Worm (Caenorhabditis elegans) whole organism, late embryonic: ENCODE measurements around the gene ceh-54.

ENCODE experiments used
- C38D4.7 ChIP-seq: fragments of 200-800 bp; sonication (Bioruptor generic); optimal IDR thresholded peaks from 2 replicates; lab custom pipeline; 2018; ENCODE audit warnings: mild to moderate bottlenecking, missing genetic modification characterization, moderate library complexity, missing compliant biosample characterization
- F13H6.1 ChIP-seq: sonication (generic microtip); optimal IDR thresholded peaks from 2 replicates; lab custom pipeline; 2016; ENCODE audit warnings: missing genetic modification characterization, missing compliant biosample characterization
- K02D7.2 ChIP-seq: sonication (generic microtip); optimal IDR thresholded peaks from 2 replicates; lab custom pipeline; 2017; ENCODE audit warnings: mild to moderate bottlenecking, missing genetic modification characterization, missing compliant biosample characterization
- K09A11.1 ChIP-seq: sonication (generic microtip); optimal IDR thresholded peaks from 2 replicates; lab custom pipeline; 2017; ENCODE audit warnings: antibody characterized with exemption, mild to moderate bottlenecking, missing genetic modification characterization, missing compliant biosample characterization; ENCODE audit not compliant: insufficient read depth
- Y22D7AL.16 ChIP-seq: sonication (generic microtip); optimal IDR thresholded peaks from 2 replicates; lab custom pipeline; 2016; ENCODE audit warnings: missing genetic modification characterization, missing compliant biosample characterization
- ahr-1 ChIP-seq: sonication (generic microtip); optimal IDR thresholded peaks from 2 replicates; lab custom pipeline; 2016; ENCODE audit warnings: missing genetic modification characterization, missing compliant biosample characterization
- ama-1 ChIP-seq: fragments of 150-350 bp; optimal IDR thresholded peaks from 2 replicates; lab custom pipeline; 2014
- ceh-18 ChIP-seq: sonication (generic microtip); optimal IDR thresholded peaks from 2 replicates; lab custom pipeline; 2016; ENCODE audit warnings: missing genetic modification characterization, missing compliant biosample characterization
- ceh-19 ChIP-seq: fragments of 200-800 bp; sonication (Bioruptor generic); optimal IDR thresholded peaks from 2 replicates; lab custom pipeline; 2018; ENCODE audit warnings: mild to moderate bottlenecking, missing genetic modification characterization, missing compliant biosample characterization
- ceh-2 ChIP-seq: sonication (generic microtip); optimal IDR thresholded peaks from 2 replicates; lab custom pipeline; 2016; ENCODE audit warnings: missing genotype, missing genetic modification characterization, missing compliant biosample characterization
- ceh-22 ChIP-seq: sonication (generic microtip); optimal IDR thresholded peaks from 2 replicates; lab custom pipeline; 2017; ENCODE audit warnings: missing biosample characterization, missing genetic modification characterization
- ceh-24 ChIP-seq: sonication (generic microtip); optimal IDR thresholded peaks from 2 replicates; lab custom pipeline; 2016; ENCODE audit warnings: mild to moderate bottlenecking, missing genetic modification characterization, missing compliant biosample characterization
- ceh-30 ChIP-seq: fragments of 150-350 bp; optimal IDR thresholded peaks from 2 replicates; lab custom pipeline; 2014; ENCODE audit warnings: missing biosample characterization, missing genetic modification characterization
- ceh-6 ChIP-seq: fragments of 200-800 bp; sonication (Bioruptor generic); optimal IDR thresholded peaks from 2 replicates; lab custom pipeline; 2018; ENCODE audit warnings: mild to moderate bottlenecking, missing genetic modification characterization, missing compliant biosample characterization
- dmd-4 ChIP-seq: sonication (generic microtip); optimal IDR thresholded peaks from 2 replicates; lab custom pipeline; 2016; ENCODE audit warnings: borderline replicate concordance, missing genetic modification characterization, missing compliant biosample characterization
- elt-2 ChIP-seq: sonication (generic microtip); optimal IDR thresholded peaks from 2 replicates; lab custom pipeline; 2016; ENCODE audit warnings: missing genetic modification reagents, missing genetic modification characterization, missing compliant biosample characterization
- eyg-1 ChIP-seq: sonication (generic microtip); optimal IDR thresholded peaks from 2 replicates; lab custom pipeline; 2016; ENCODE audit warnings: missing genotype, missing genetic modification characterization, missing compliant biosample characterization
- fax-1 ChIP-seq: sonication (generic microtip); optimal IDR thresholded peaks from 2 replicates; lab custom pipeline; 2016; ENCODE audit warnings: missing genotype, missing genetic modification characterization, missing compliant biosample characterization
- fkh-10 ChIP-seq: fragments of 150-350 bp; optimal IDR thresholded peaks from 2 replicates; lab custom pipeline; 2014; ENCODE audit warnings: missing biosample characterization, missing genetic modification reagents, missing genetic modification characterization
- fkh-6 ChIP-seq: sonication (generic microtip); optimal IDR thresholded peaks from 2 replicates; lab custom pipeline; 2016; ENCODE audit warnings: missing genetic modification characterization, missing compliant biosample characterization
- gmeb-2 ChIP-seq: sonication (generic microtip); optimal IDR thresholded peaks from 2 replicates; lab custom pipeline; 2016; ENCODE audit warnings: missing genetic modification characterization, inconsistent platforms, missing compliant biosample characterization
- hlh-13 ChIP-seq: fragments of 200-800 bp; sonication (Bioruptor generic); optimal IDR thresholded peaks from 2 replicates; lab custom pipeline; 2018; ENCODE audit warnings: mild to moderate bottlenecking, missing genetic modification characterization, missing compliant biosample characterization
- hlh-15 ChIP-seq: sonication (generic microtip); optimal IDR thresholded peaks from 2 replicates; lab custom pipeline; 2016; ENCODE audit warnings: missing genetic modification characterization, missing compliant biosample characterization
- hlh-6 ChIP-seq: sonication (generic microtip); optimal IDR thresholded peaks from 2 replicates; lab custom pipeline; 2016; ENCODE audit warnings: missing genotype, missing genetic modification characterization, missing compliant biosample characterization
- hlh-8 ChIP-seq: sonication (generic microtip); optimal IDR thresholded peaks from 2 replicates; lab custom pipeline; 2016; ENCODE audit warnings: missing genotype, missing genetic modification characterization, missing compliant biosample characterization
- madf-2 ChIP-seq: sonication (generic microtip); optimal IDR thresholded peaks from 2 replicates; lab custom pipeline; 2017; ENCODE audit warnings: missing genetic modification characterization, missing compliant biosample characterization
- mec-3 ChIP-seq: sonication (generic microtip); optimal IDR thresholded peaks from 2 replicates; lab custom pipeline; 2016; ENCODE audit warnings: borderline replicate concordance, missing genetic modification characterization, missing compliant biosample characterization
- nhr-11 ChIP-seq: fragments of 150-350 bp; optimal IDR thresholded peaks from 2 replicates; lab custom pipeline; 2014; ENCODE audit warnings: missing biosample characterization, missing genetic modification characterization
- nhr-232 ChIP-seq: sonication (generic microtip); optimal IDR thresholded peaks from 2 replicates; lab custom pipeline; 2016; ENCODE audit warnings: missing genetic modification characterization, missing compliant biosample characterization
- npax-4 ChIP-seq: sonication (generic microtip); optimal IDR thresholded peaks from 2 replicates; lab custom pipeline; 2016; ENCODE audit warnings: missing genetic modification characterization, missing compliant biosample characterization
- pat-9 ChIP-seq: fragments of 200-800 bp; sonication (Bioruptor generic); optimal IDR thresholded peaks from 2 replicates; lab custom pipeline; 2018; ENCODE audit warnings: mild to moderate bottlenecking, missing genetic modification characterization, moderate library complexity, missing compliant biosample characterization
- pqm-1 ChIP-seq: sonication (generic microtip); optimal IDR thresholded peaks from 2 replicates; lab custom pipeline; 2016; ENCODE audit warnings: missing genetic modification characterization, missing compliant biosample characterization
- sox-2 ChIP-seq: fragments of 200-800 bp; sonication (Bioruptor generic); IDR thresholded peaks from 2 replicates; pipeline ENCODE4 v1.3.6; 2022; ENCODE audit warnings: missing genetic modification reagents, missing genetic modification characterization, missing compliant biosample characterization
- sox-4 ChIP-seq: sonication (generic microtip); optimal IDR thresholded peaks from 2 replicates; lab custom pipeline; 2017; ENCODE audit warnings: mild to moderate bottlenecking, missing genetic modification characterization, inconsistent platforms, missing compliant biosample characterization
- tbx-7 ChIP-seq: sonication (generic microtip); optimal IDR thresholded peaks from 2 replicates; lab custom pipeline; 2016; ENCODE audit warnings: missing genotype, missing genetic modification characterization, missing compliant biosample characterization
- ttx-3 ChIP-seq: sonication (generic microtip); optimal IDR thresholded peaks from 2 replicates; lab custom pipeline; 2016; ENCODE audit warnings: missing genetic modification reagents, missing genetic modification characterization, missing compliant biosample characterization
- unc-3 ChIP-seq, 2 experiments: fragments of 200-800 bp in 1 of 2; sonication (Bioruptor generic) in 1 of 2; sonication (generic microtip) in 1 of 2; conservative IDR thresholded peaks in 1 of 2; optimal IDR thresholded peaks in 1 of 2; 2 replicates each; pipeline versions ENCODE4 v1.3.6 to Lab custom; 2016 to 2022; ENCODE audit warnings: missing compliant biosample characterization in 2 of 2, missing genetic modification characterization in 2 of 2, missing genetic modification reagents in 1 of 2
- unc-55 ChIP-seq: sonication (generic microtip); optimal IDR thresholded peaks from 2 replicates; lab custom pipeline; 2017; ENCODE audit warnings: missing biosample characterization, missing genetic modification reagents, missing genetic modification characterization
- zip-5 ChIP-seq: sonication (generic microtip); optimal IDR thresholded peaks from 2 replicates; lab custom pipeline; 2016; ENCODE audit warnings: missing genetic modification characterization, missing compliant biosample characterization
- ztf-16 ChIP-seq: sonication (generic microtip); optimal IDR thresholded peaks from 2 replicates; lab custom pipeline; 2017; ENCODE audit warnings: missing genetic modification characterization, missing compliant biosample characterization

Gene ceh-54

DNA sequence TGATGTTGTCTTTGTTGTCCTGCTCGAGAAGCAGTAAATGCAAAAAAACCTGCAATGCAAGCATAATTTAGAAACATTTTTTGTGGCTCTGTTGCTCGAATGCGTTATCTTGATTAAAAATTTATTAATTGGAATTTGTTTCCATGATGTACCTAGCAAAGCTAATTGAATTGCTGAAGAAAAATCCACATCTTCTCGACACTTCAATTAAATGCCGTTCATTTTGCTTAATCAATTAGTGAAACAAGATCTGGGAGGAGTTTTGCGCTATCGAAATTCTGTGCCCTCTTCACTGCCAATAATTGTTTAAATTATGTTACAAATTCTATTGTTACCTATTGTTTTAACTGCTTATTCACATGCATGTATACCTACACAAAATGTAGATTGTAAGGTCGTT, 18.2 kb downstream of the ceh-54 start, which contains the start of gene T25B2.3:
TSS of gene T25B2.3 (plus strand) at position 301 of the 400 bp plus-strand sequence.
- TF ChIP-seq unc-3 (GFP tag; conservative IDR thresholded peaks at IDR 0.05; lab: Robert Waterston, UW) (no peak), unc-3 (tag; optimal IDR thresholded peaks at IDR 0.05; lab: Kevin White, UChicago) (no peak), hlh-13 (GFP tag; lab: Kevin White, UChicago) (no peak), pat-9 (tag; lab: Kevin White, UChicago) (no peak), unc-55 (GFP tag; lab: Kevin White, UChicago) (no peak), ama-1 (lab: Kevin White, UChicago) (no peak), ceh-22 (no peak), mec-3 (tag; lab: Kevin White, UChicago) (no peak), ceh-18 (tag; lab: Kevin White, UChicago) (no peak), nhr-232 (tag; lab: Kevin White, UChicago) (no peak), ceh-2 (tag; lab: Kevin White, UChicago) (no peak), elt-2 (tag; lab: Kevin White, UChicago) (no peak), zip-5 (no peak)
- TF ChIP-seq, all 69 proteins: peak for 0

ce11 chrX:6173656-6174055, 20.4 kb downstream of the ceh-54 start, which contains the start of gene T25B2.1:
Gene T25B2.1, plus strand, starts transcription at chrX:6173956.
- no peak for TF ChIP-seq sox-4 (tag; lab: Kevin White, UChicago)
- no peak for TF ChIP-seq dmd-4
- no peak for TF ChIP-seq ztf-16 (tag; lab: Kevin White, UChicago)
- no peak for TF ChIP-seq ahr-1 (tag; lab: Kevin White, UChicago)
- no peak for TF ChIP-seq Y22D7AL.16
- TF ChIP-seq unc-55 (GFP tag; lab: Kevin White, UChicago), result no peak
- TF ChIP-seq nhr-11 (tag; lab: Kevin White, UChicago), result no peak
- no peak for TF ChIP-seq ceh-24
- no peak for TF ChIP-seq sox-2 (GFP tag; lab: Robert Waterston, UW)
- no peak for TF ChIP-seq ceh-22
- no peak for TF ChIP-seq mec-3 (tag; lab: Kevin White, UChicago)
- TF ChIP-seq pqm-1 (tag; lab: Kevin White, UChicago), result no peak
- no peak for TF ChIP-seq K02D7.2 (tag; lab: Kevin White, UChicago)

DNA sequence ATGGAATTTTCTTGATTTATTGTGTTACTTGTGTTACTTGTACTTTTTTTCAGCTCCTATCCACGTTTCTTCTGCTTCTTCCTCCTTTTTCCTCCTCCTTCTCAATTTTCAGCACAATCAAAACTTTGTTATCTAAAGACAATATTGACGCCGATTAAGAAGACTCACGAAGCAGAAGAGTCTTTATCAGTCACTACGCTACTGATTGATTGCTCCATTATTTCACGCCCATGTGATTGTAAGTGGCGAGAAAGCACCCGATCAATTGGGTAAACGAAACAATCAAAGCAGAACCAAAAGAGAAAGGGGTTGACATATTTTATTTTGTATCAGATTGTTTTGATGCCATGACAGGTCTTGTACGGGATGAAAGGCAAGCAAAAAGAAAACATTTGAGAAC, 24.8 kb downstream of the ceh-54 start, which contains the start of gene T25B2.2:
TSS of gene T25B2.2 (plus strand) at position 392 of the 400 bp plus-strand sequence.
- TF ChIP-seq elt-2 (tag; lab: Kevin White, UChicago) (peak; percentile 88), sox-4 (tag; lab: Kevin White, UChicago) (no peak), K09A11.1 (tag; lab: Kevin White, UChicago) (no peak), tbx-7 (no peak)

ce11 chrX:6167376-6167775, 26.7 kb downstream of the ceh-54 start:
- TF ChIP-seq pqm-1 (tag; lab: Kevin White, UChicago) (no peak), madf-2 (tag; lab: Kevin White, UChicago) (no peak), gmeb-2 (tag; lab: Kevin White, UChicago) (no peak), eyg-1 (no peak), fax-1 (tag; lab: Kevin White, UChicago) (no peak), hlh-13 (GFP tag; lab: Kevin White, UChicago) (no peak), hlh-8 (tag; lab: Kevin White, UChicago) (no peak), fkh-6 (no peak), elt-2 (tag; lab: Kevin White, UChicago) (no peak), ceh-30 (tag; lab: Kevin White, UChicago) (no peak), mec-3 (tag; lab: Kevin White, UChicago) (no peak), K02D7.2 (tag; lab: Kevin White, UChicago) (no peak)

DNA sequence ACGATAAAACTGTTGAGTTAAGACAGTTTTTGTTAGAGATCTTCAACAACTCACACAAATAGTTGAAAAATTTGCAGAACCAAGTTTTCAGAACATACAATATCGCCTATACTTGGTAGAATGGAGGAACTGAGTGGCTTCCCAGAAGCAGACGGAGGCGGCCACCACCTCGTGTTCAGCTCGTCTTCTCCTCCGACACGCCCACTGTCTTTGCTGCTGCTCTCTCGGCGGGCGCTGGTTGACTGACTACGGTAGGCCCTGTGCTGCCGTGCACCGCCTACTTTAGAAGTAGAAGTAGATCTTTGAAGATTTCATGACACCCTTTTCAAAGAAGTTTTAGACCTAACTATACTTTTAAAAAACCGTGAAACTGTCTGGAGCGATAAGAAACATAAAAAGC, 32.0 kb downstream of the ceh-54 start:
- TF ChIP-seq hlh-6 (tag; lab: Kevin White, UChicago), result no peak
- no peak for TF ChIP-seq F13H6.1 (tag; lab: Kevin White, UChicago)
- TF ChIP-seq nhr-11 (tag; lab: Kevin White, UChicago), result no peak
- TF ChIP-seq npax-4 (tag; lab: Kevin White, UChicago), result no peak
- no peak for TF ChIP-seq ceh-2 (tag; lab: Kevin White, UChicago)
- TF ChIP-seq ceh-6 (GFP tag; lab: Kevin White, UChicago), result no peak
- no peak for TF ChIP-seq ama-1 (lab: Kevin White, UChicago)
- TF ChIP-seq fkh-10 (GFP tag; lab: Kevin White, UChicago), result no peak
- TF ChIP-seq hlh-8 (tag; lab: Kevin White, UChicago), result no peak
- TF ChIP-seq ttx-3 (tag; lab: Kevin White, UChicago), result no peak
- TF ChIP-seq ceh-19 (GFP tag; lab: Kevin White, UChicago), result no peak
- no peak for TF ChIP-seq C38D4.7 (GFP tag; lab: Kevin White, UChicago)
- TF ChIP-seq hlh-15, result no peak
